Worm (Caenorhabditis elegans) whole organism, L4 larva: ENCODE results near the gene glb-23.

Experiments used
- D1046.2 ChIP-seq: fragments of 200-800 bp; sonication (Bioruptor generic); IDR thresholded peaks from 2 replicates; pipeline ENCODE4 v1.3.6; 2022; ENCODE audit warnings: missing genetic modification characterization, missing compliant biosample characterization
- F37D6.2 ChIP-seq: sonication (generic microtip); optimal IDR thresholded peaks from 2 replicates; lab custom pipeline; 2016; ENCODE audit warnings: mild to moderate bottlenecking, missing genetic modification characterization, missing compliant biosample characterization
- Y105C5A.15 ChIP-seq: fragments of 200-800 bp; sonication (Bioruptor generic); IDR thresholded peaks from 2 replicates; pipeline ENCODE4 v1.3.6; 2022; ENCODE audit warnings: missing genetic modification characterization, missing compliant biosample characterization
- Y48G9A.11 ChIP-seq: fragments of 200-800 bp; sonication (Bioruptor generic); IDR thresholded peaks from 2 replicates; pipeline ENCODE4 v1.3.6; 2022; ENCODE audit warnings: missing genetic modification reagents, missing genetic modification characterization, missing compliant biosample characterization
- Y75B8A.6 ChIP-seq: fragments of 200-800 bp; sonication (Bioruptor generic); IDR thresholded peaks from 2 replicates; pipeline ENCODE4 v1.3.6; 2022; ENCODE audit warnings: missing genetic modification reagents, missing genetic modification characterization, missing compliant biosample characterization
- arid-1 ChIP-seq: fragments of 200-800 bp; sonication (Bioruptor generic); conservative IDR thresholded peaks from 2 replicates; pipeline ENCODE4 v1.3.6; 2022; ENCODE audit warnings: missing genetic modification reagents, missing genetic modification characterization, missing compliant biosample characterization
- ceh-28 ChIP-seq: fragments of 150-350 bp; optimal IDR thresholded peaks from 2 replicates; lab custom pipeline; 2014; ENCODE audit warnings: missing biosample characterization, missing genetic modification reagents, missing genetic modification characterization
- ceh-62 ChIP-seq: sonication (generic microtip); optimal IDR thresholded peaks from 2 replicates; lab custom pipeline; 2017; ENCODE audit warnings: missing biosample characterization, missing genetic modification characterization
- ceh-82 ChIP-seq: sonication (generic microtip); optimal IDR thresholded peaks from 2 replicates; lab custom pipeline; 2017; ENCODE audit warnings: missing biosample characterization, missing genetic modification characterization
- ces-1 ChIP-seq: fragments of 150-350 bp; sonication (generic microtip); optimal IDR thresholded peaks from 4 replicates; lab custom pipeline; 2014; ENCODE audit warnings: missing biosample characterization, missing genetic modification reagents, missing genetic modification characterization
- cey-2 ChIP-seq: sonication (generic microtip); optimal IDR thresholded peaks from 3 replicates; lab custom pipeline; 2017; ENCODE audit warnings: missing genetic modification characterization, mild to moderate bottlenecking, missing compliant biosample characterization, antibody characterized with exemption, borderline replicate concordance; ENCODE audit not compliant: insufficient read depth
- daf-16 ChIP-seq, 3 experiments: sonication (generic microtip); optimal IDR thresholded peaks; 2 replicates each; lab custom pipeline; 2016 to 2017; ENCODE audit warnings: missing genetic modification characterization in 3 of 3, missing genetic modification reagents in 3 of 3, mild to moderate bottlenecking in 2 of 3, missing compliant biosample characterization in 2 of 3, missing biosample characterization in 1 of 3, moderate library complexity in 1 of 3
- dmd-9 ChIP-seq: fragments of 200-800 bp; sonication (Bioruptor generic); IDR thresholded peaks from 2 replicates; pipeline ENCODE4 v1.3.6; 2022; ENCODE audit warnings: missing genetic modification reagents, missing genetic modification characterization, missing compliant biosample characterization
- dpl-1 ChIP-seq: fragments of 150-350 bp; optimal IDR thresholded peaks from 2 replicates; lab custom pipeline; 2014; ENCODE audit warnings: missing biosample characterization, missing genetic modification reagents, missing genetic modification characterization
- dve-1 ChIP-seq: sonication (generic microtip); optimal IDR thresholded peaks from 2 replicates; lab custom pipeline; 2017; ENCODE audit warnings: antibody characterized with exemption, mild to moderate bottlenecking, missing genetic modification characterization, missing compliant biosample characterization; ENCODE audit not compliant: insufficient read depth
- egl-27 ChIP-seq: sonication (generic microtip); optimal IDR thresholded peaks from 3 replicates; lab custom pipeline; 2017; ENCODE audit warnings: missing biosample characterization, missing genetic modification reagents, missing genetic modification characterization
- hlh-11 ChIP-seq: fragments of 200-800 bp; sonication (Bioruptor generic); optimal IDR thresholded peaks from 2 replicates; lab custom pipeline; 2018; ENCODE audit warnings: mild to moderate bottlenecking, missing genetic modification characterization, missing compliant biosample characterization
- lin-1 ChIP-seq: fragments of 200-800 bp; sonication (Bioruptor generic); IDR thresholded peaks from 2 replicates; pipeline ENCODE4 v1.3.6; 2022; ENCODE audit warnings: missing genetic modification reagents, missing genetic modification characterization, missing compliant biosample characterization
- lin-29 ChIP-seq: fragments of 200-800 bp; sonication (Bioruptor generic); IDR thresholded peaks from 2 replicates; pipeline ENCODE4 v1.3.6; 2022; ENCODE audit warnings: missing genetic modification reagents, missing genetic modification characterization, missing compliant biosample characterization
- lin-39 ChIP-seq: fragments of 150-350 bp; optimal IDR thresholded peaks from 2 replicates; lab custom pipeline; 2014; ENCODE audit warnings: missing biosample characterization, missing genetic modification reagents, missing genetic modification characterization
- mep-1 ChIP-seq: fragments of 150-350 bp; sonication (generic microtip); optimal IDR thresholded peaks from 3 replicates; lab custom pipeline; 2014; ENCODE audit warnings: missing biosample characterization, missing genetic modification characterization
- mxl-2 ChIP-seq: fragments of 200-800 bp; sonication (Bioruptor generic); conservative IDR thresholded peaks from 2 replicates; pipeline ENCODE4 v1.3.6; 2022; ENCODE audit warnings: missing genetic modification reagents, missing genetic modification characterization, missing compliant biosample characterization
- mxl-3 ChIP-seq: fragments of 200-800 bp; sonication (Bioruptor generic); optimal IDR thresholded peaks from 2 replicates; lab custom pipeline; 2018; ENCODE audit warnings: mild to moderate bottlenecking, missing genetic modification characterization, missing compliant biosample characterization
- nhr-102 ChIP-seq: sonication (generic microtip); optimal IDR thresholded peaks from 2 replicates; lab custom pipeline; 2016; ENCODE audit warnings: mild to moderate bottlenecking, missing genetic modification characterization, moderate library complexity, missing compliant biosample characterization
- nhr-111 ChIP-seq: fragments of 200-800 bp; sonication (Bioruptor generic); optimal IDR thresholded peaks from 2 replicates; lab custom pipeline; 2018; ENCODE audit warnings: mild to moderate bottlenecking, missing genetic modification characterization, missing compliant biosample characterization
- pha-4 ChIP-seq, 2 experiments: fragments of 150-350 bp in 1 of 2; fragments of 200-800 bp in 1 of 2; sonication (Bioruptor generic) in 1 of 2; IDR thresholded peaks in 1 of 2; optimal IDR thresholded peaks in 1 of 2; 2 replicates each; pipeline versions ENCODE4 v1.3.6 to Lab custom; 2014 to 2022; ENCODE audit warnings: missing genetic modification characterization in 2 of 2, missing genetic modification reagents in 2 of 2, missing biosample characterization in 1 of 2, missing compliant biosample characterization in 1 of 2
- php-3 ChIP-seq: fragments of 200-800 bp; sonication (Bioruptor generic); IDR thresholded peaks from 2 replicates; pipeline ENCODE4 v1.3.6; 2022; ENCODE audit warnings: missing genetic modification reagents, missing genetic modification characterization, missing compliant biosample characterization
- pqm-1 ChIP-seq: sonication (generic microtip); optimal IDR thresholded peaks from 2 replicates; lab custom pipeline; 2017; ENCODE audit warnings: missing biosample characterization, missing genetic modification characterization
- set-16 ChIP-seq: fragments of 200-800 bp; sonication (Bioruptor generic); IDR thresholded peaks from 2 replicates; pipeline ENCODE4 v1.3.6; 2022; ENCODE audit warnings: missing genetic modification reagents, missing genetic modification characterization, missing compliant biosample characterization
- snpc-1.2 ChIP-seq: fragments of 200-800 bp; sonication (Bioruptor generic); IDR thresholded peaks from 2 replicates; pipeline ENCODE4 v1.3.6; 2022; ENCODE audit warnings: missing genetic modification reagents, missing genetic modification characterization, missing compliant biosample characterization
- snpc-4 ChIP-seq: fragments of 150-350 bp; optimal IDR thresholded peaks from 2 replicates; lab custom pipeline; 2014; ENCODE audit warnings: missing biosample characterization, missing genetic modification characterization
- tra-1 ChIP-seq: fragments of 200-800 bp; sonication (Bioruptor generic); IDR thresholded peaks from 2 replicates; pipeline ENCODE4 v1.3.6; 2022; ENCODE audit warnings: missing genetic modification reagents, missing genetic modification characterization, missing compliant biosample characterization
- zfp-2 ChIP-seq: sonication (generic microtip); optimal IDR thresholded peaks from 2 replicates; lab custom pipeline; 2016; ENCODE audit warnings: mild to moderate bottlenecking, missing genetic modification characterization, missing compliant biosample characterization
- zfp-3 ChIP-seq: fragments of 200-800 bp; sonication (Bioruptor generic); conservative IDR thresholded peaks from 2 replicates; pipeline ENCODE4 v1.3.6; 2022; ENCODE audit warnings: missing genetic modification reagents, missing genetic modification characterization, missing compliant biosample characterization
- ztf-7 ChIP-seq: fragments of 150-350 bp; optimal IDR thresholded peaks from 2 replicates; lab custom pipeline; 2014; ENCODE audit warnings: missing biosample characterization, missing genetic modification characterization

glb-23 gene

ce11 chrIV:7180304-7180703 is 39.0 kb downstream of the glb-23 start, which contains the start of gene cest-10 (continued):
- peak; percentile 32; the same call in 1 of the 2 replicates for TF ChIP-seq pha-4 (GFP tag; IDR thresholded peaks at IDR 0.05; lab: Robert Waterston, UW)
- no peak for TF ChIP-seq pha-4 (tag; optimal IDR thresholded peaks at IDR 0.05; lab: Kevin White, UChicago)
- no peak for TF ChIP-seq ces-1
- no peak for TF ChIP-seq F37D6.2
- TF ChIP-seq tra-1 (GFP tag; lab: Robert Waterston, UW), result peak; percentile 90
- TF ChIP-seq D1046.2 (GFP tag; lab: Robert Waterston, UW), result no peak
- no peak for TF ChIP-seq mxl-3 (GFP tag; lab: Kevin White, UChicago)
- TF ChIP-seq lin-29 (GFP tag; lab: Robert Waterston, UW), result no peak
- no peak for TF ChIP-seq Y48G9A.11 (GFP tag; lab: Robert Waterston, UW)
- 0 out of 2 replicates have a peak, but pooled peaks have one; percentile 22 for TF ChIP-seq Y75B8A.6 (GFP tag; lab: Robert Waterston, UW)
- TF ChIP-seq ztf-7, result no peak
- TF ChIP-seq pqm-1 (tag; lab: Kevin White, UChicago), result peak; percentile 78
- no peak for TF ChIP-seq ceh-82 (tag; lab: Kevin White, UChicago)
- no peak for TF ChIP-seq mep-1 (tag; lab: Kevin White, UChicago)
- no peak for TF ChIP-seq snpc-1.2
- TF ChIP-seq zfp-3 (GFP tag; lab: Robert Waterston, UW), result no peak
- TF ChIP-seq Y105C5A.15 (GFP tag; lab: Robert Waterston, UW), result no peak
- peak; percentile 68 for TF ChIP-seq hlh-11
- no peak for TF ChIP-seq dmd-9 (GFP tag; lab: Robert Waterston, UW)
- no peak for TF ChIP-seq mxl-2 (GFP tag; lab: Robert Waterston, UW)

- no peak for TF ChIP-seq ceh-62 (tag; lab: Kevin White, UChicago)
- no peak for TF ChIP-seq dpl-1 (GFP tag; lab: Kevin White, UChicago)
- no peak for TF ChIP-seq snpc-4
- no peak for TF ChIP-seq php-3 (GFP tag; lab: Robert Waterston, UW)
- TF ChIP-seq lin-1 (GFP tag; lab: Robert Waterston, UW), result no peak
- TF ChIP-seq nhr-102 (tag; lab: Kevin White, UChicago), result no peak
- no peak for TF ChIP-seq mxl-3 (GFP tag; lab: Kevin White, UChicago)
- TF ChIP-seq dve-1 (tag; lab: Kevin White, UChicago), result peak; percentile 30
- TF ChIP-seq cey-2, result peak; percentile 70
- TF ChIP-seq set-16 (GFP tag; lab: Robert Waterston, UW), result no peak
- TF ChIP-seq zfp-2 (tag; lab: Kevin White, UChicago), result no peak
- no peak for TF ChIP-seq nhr-111 (GFP tag; lab: Kevin White, UChicago)
These were observed 40.4 kb downstream of the glb-23 start, which contains the start of gene C42D4.3 for ce11 chrIV:7178942-7179341. TSS of gene C42D4.3 (plus strand) at chrIV:7179239.

- no peak for TF ChIP-seq egl-27 (tag; lab: Kevin White, UChicago)
- TF ChIP-seq Y105C5A.15 (GFP tag; lab: Robert Waterston, UW), result no peak
- TF ChIP-seq nhr-111 (GFP tag; lab: Kevin White, UChicago), result no peak
- TF ChIP-seq lin-39 (tag; lab: Kevin White, UChicago), result no peak
- no peak for TF ChIP-seq daf-16 (GFP tag; optimal IDR thresholded peaks at IDR 0.05; lab: Kevin White, UChicago)
- no peak for TF ChIP-seq daf-16 (tag; optimal IDR thresholded peaks at IDR 0.05; lab: Kevin White, UChicago)
- no peak for TF ChIP-seq ceh-28
- no peak for TF ChIP-seq arid-1 (GFP tag; lab: Robert Waterston, UW)
These were observed 42.4 kb downstream of the glb-23 start, which contains the start of gene str-44 for ce11 chrIV:7176887-7177286. TSS of gene str-44 (plus strand) at chrIV:7177187.
